Worm (Caenorhabditis elegans): ENCODE measurements around the gene clec-59.
"Not testable (repeated sequence)": the region's sequence is repeated elsewhere in the genome, so short reads cannot be mapped to it uniquely, and the experiment has no call there.

clec-59 gene

ce11 chrII:10500674-10501073 lies 21.4 kb upstream of the clec-59 start:
- TF ChIP-seq skn-1 (tag; optimal IDR thresholded peaks at IDR 0.05) (no peak), blmp-1 (tag; optimal IDR thresholded peaks at IDR 0.05; ENCODE audit: insufficient read depth) (peak; percentile 55), nhr-6 (tag; optimal IDR thresholded peaks at IDR 0.05) (no peak), crh-2 (tag; optimal IDR thresholded peaks at IDR 0.05) (no peak), peb-1 (tag; optimal IDR thresholded peaks at IDR 0.05) (no peak), nhr-21 (tag; optimal IDR thresholded peaks at IDR 0.05) (no peak), sma-9 (GFP tag; optimal IDR thresholded peaks at IDR 0.05) (peak; percentile 20), sma-9 (tag; optimal IDR thresholded peaks at IDR 0.05) (no peak), nhr-237 (tag; optimal IDR thresholded peaks at IDR 0.05) (no peak), elt-3 (tag; optimal IDR thresholded peaks at IDR 0.05) (no peak), nhr-10 (tag; optimal IDR thresholded peaks at IDR 0.05) (no peak), ceh-16 (tag; optimal IDR thresholded peaks at IDR 0.05) (peak; percentile 32), aly-2 (tag; optimal IDR thresholded peaks at IDR 0.05) (no peak), nhr-77 (tag; optimal IDR thresholded peaks at IDR 0.05) (no peak), nhr-12 (tag; optimal IDR thresholded peaks at IDR 0.05) (no peak), mdl-1 (tag; optimal IDR thresholded peaks at IDR 0.05) (no peak), alr-1 (tag; optimal IDR thresholded peaks at IDR 0.05) (no peak), sma-3 (GFP tag; optimal IDR thresholded peaks at IDR 0.05) (no peak), mbf-1 (tag; optimal IDR thresholded peaks at IDR 0.05) (no peak), nhr-129 (tag; optimal IDR thresholded peaks at IDR 0.05) (no peak), snpc-4 (tag; optimal IDR thresholded peaks at IDR 0.05) (no peak), mab-5 (tag; optimal IDR thresholded peaks at IDR 0.05) (no peak), R02D3.7 (tag; optimal IDR thresholded peaks at IDR 0.05) (no peak), nhr-25 (tag; optimal IDR thresholded peaks at IDR 0.05) (peak; percentile 50), lin-13 (GFP tag; optimal IDR thresholded peaks at IDR 0.05) (no peak)

ce11 chrII:10495912-10496311 lies 16.7 kb upstream of the clec-59 start, which contains the start of gene ZK666.12:
ZK666.12 (plus strand) TSS chrII:10496212.
- TF ChIP-seq lin-39 (tag; optimal IDR thresholded peaks at IDR 0.05), result no peak

ce11 chrII:10494467-10494866 lies 15.2 kb upstream of the clec-59 start, which contains the start of gene ZK666.14:
ZK666.14 (plus strand) TSS chrII:10494767.
- TF ChIP-seq aly-2 (tag; optimal IDR thresholded peaks at IDR 0.05) (no peak), nhr-21 (tag; optimal IDR thresholded peaks at IDR 0.05) (no peak), lsy-2 (tag; optimal IDR thresholded peaks at IDR 0.05) (no peak)

- TF ChIP-seq sem-4 (tag; optimal IDR thresholded peaks at IDR 0.05); unc-55 (GFP tag; optimal IDR thresholded peaks at IDR 0.05); nhr-12 (tag; optimal IDR thresholded peaks at IDR 0.05): not testable (repeated sequence)
Observed at ce11 chrII:10493034-10493433, 13.8 kb upstream of the clec-59 start, which contains the start of gene ZK666.8. ZK666.8 (minus strand) TSS chrII:10493134.

ce11 chrII:10490329-10490728 lies 11.1 kb upstream of the clec-59 start, which contains the start of gene clec-61:
clec-61 (minus strand) TSS chrII:10490537.
- TF ChIP-seq Y55F3AM.14 (GFP tag; optimal IDR thresholded peaks at IDR 0.05), result no peak
- no peak for TF ChIP-seq mab-5 (tag; optimal IDR thresholded peaks at IDR 0.05)
- no peak for TF ChIP-seq peb-1 (tag; optimal IDR thresholded peaks at IDR 0.05)
- TF ChIP-seq lsy-2 (tag; optimal IDR thresholded peaks at IDR 0.05), result no peak
- TF ChIP-seq unc-39 (tag; optimal IDR thresholded peaks at IDR 0.05), result no peak
- TF ChIP-seq nhr-12 (tag; optimal IDR thresholded peaks at IDR 0.05), result no peak
- no peak for TF ChIP-seq dmd-4 (tag; optimal IDR thresholded peaks at IDR 0.05)
- no peak for TF ChIP-seq sma-3 (GFP tag; optimal IDR thresholded peaks at IDR 0.05)
- TF ChIP-seq elt-3 (tag; optimal IDR thresholded peaks at IDR 0.05), result no peak
- TF ChIP-seq skn-1 (tag; optimal IDR thresholded peaks at IDR 0.05), result no peak
- no peak for TF ChIP-seq nhr-11 (tag; optimal IDR thresholded peaks at IDR 0.05)

- no peak for TF ChIP-seq unc-39 (tag; optimal IDR thresholded peaks at IDR 0.05)
- TF ChIP-seq lin-11 (tag; optimal IDR thresholded peaks at IDR 0.05), result no peak
- TF ChIP-seq nhr-77 (tag; optimal IDR thresholded peaks at IDR 0.05), result no peak
- no peak for TF ChIP-seq C34F6.9 (tag; optimal IDR thresholded peaks at IDR 0.05)
- TF ChIP-seq nhr-11 (tag; optimal IDR thresholded peaks at IDR 0.05), result no peak
- TF ChIP-seq fos-1 (tag; optimal IDR thresholded peaks at IDR 0.05), result no peak
- TF ChIP-seq egl-27 (tag; optimal IDR thresholded peaks at IDR 0.05), result no peak
- TF ChIP-seq mdl-1 (tag; optimal IDR thresholded peaks at IDR 0.05), result no peak
- no peak for TF ChIP-seq blmp-1 (tag; optimal IDR thresholded peaks at IDR 0.05; ENCODE audit: insufficient read depth)
- TF ChIP-seq peb-1 (tag; optimal IDR thresholded peaks at IDR 0.05), result no peak
Observed at ce11 chrII:10486738-10487137, 7.5 kb upstream of the clec-59 start, which contains the start of gene ZK666.15. ZK666.15 (plus strand) TSS chrII:10487038.

All from whole organism, L2 larva.